Fruit fly (Drosophila melanogaster): ENCODE results near the gene CG17294.

CG17294 gene

dm6 chr2L:8384985-8385519 lies 8.2 kb downstream of the CG17294 start:
- TF ChIP-seq CTCF (optimal IDR thresholded peaks at IDR 0.05), result no peak
- TF ChIP-seq CG8478 (optimal IDR thresholded peaks at IDR 0.05), result no peak

dm6 chr2L:8385849-8386248 lies 9.0 kb downstream of the CG17294 start:
- TF ChIP-seq CTCF (optimal IDR thresholded peaks at IDR 0.05) (no peak), CG8478 (optimal IDR thresholded peaks at IDR 0.05) (no peak)

dm6 chr2L:8389231-8389630 lies 12.4 kb downstream of the CG17294 start, which contains the start of gene CG42819:
TSS of gene CG42819 (minus strand) at chr2L:8389331.
- TF ChIP-seq CTCF (optimal IDR thresholded peaks at IDR 0.05) (no peak), CG8478 (optimal IDR thresholded peaks at IDR 0.05) (no peak)

dm6 chr2L:8392298-8392697 lies 15.5 kb downstream of the CG17294 start, which contains the start of gene CG42820:
TSS of gene CG42820 (minus strand) at chr2L:8392398.
- no peak for TF ChIP-seq CG8478 (optimal IDR thresholded peaks at IDR 0.05)
- TF ChIP-seq CTCF (optimal IDR thresholded peaks at IDR 0.05), result no peak

dm6 chr2L:8393122-8393521 lies 16.3 kb downstream of the CG17294 start, which contains the start of gene Acp29AB:
TSS of gene Acp29AB (minus strand) at chr2L:8393222.
- TF ChIP-seq CTCF (optimal IDR thresholded peaks at IDR 0.05), result no peak
- TF ChIP-seq CG8478 (optimal IDR thresholded peaks at IDR 0.05), result no peak

dm6 chr2L:8394180-8394579 lies 17.3 kb downstream of the CG17294 start, which contains the start of gene lectin-29Ca:
TSS of gene lectin-29Ca (minus strand) at chr2L:8394280.
- TF ChIP-seq CG8478 (optimal IDR thresholded peaks at IDR 0.05), result no peak
- TF ChIP-seq CTCF (optimal IDR thresholded peaks at IDR 0.05), result no peak

- TF ChIP-seq CTCF (optimal IDR thresholded peaks at IDR 0.05) (no peak), CG8478 (optimal IDR thresholded peaks at IDR 0.05) (no peak)
Observed at dm6 chr2L:8394840-8395239, 18.0 kb downstream of the CG17294 start, which contains the start of gene Peritrophin-15b. TSS of gene Peritrophin-15b (minus strand) at chr2L:8394940.

DNA sequence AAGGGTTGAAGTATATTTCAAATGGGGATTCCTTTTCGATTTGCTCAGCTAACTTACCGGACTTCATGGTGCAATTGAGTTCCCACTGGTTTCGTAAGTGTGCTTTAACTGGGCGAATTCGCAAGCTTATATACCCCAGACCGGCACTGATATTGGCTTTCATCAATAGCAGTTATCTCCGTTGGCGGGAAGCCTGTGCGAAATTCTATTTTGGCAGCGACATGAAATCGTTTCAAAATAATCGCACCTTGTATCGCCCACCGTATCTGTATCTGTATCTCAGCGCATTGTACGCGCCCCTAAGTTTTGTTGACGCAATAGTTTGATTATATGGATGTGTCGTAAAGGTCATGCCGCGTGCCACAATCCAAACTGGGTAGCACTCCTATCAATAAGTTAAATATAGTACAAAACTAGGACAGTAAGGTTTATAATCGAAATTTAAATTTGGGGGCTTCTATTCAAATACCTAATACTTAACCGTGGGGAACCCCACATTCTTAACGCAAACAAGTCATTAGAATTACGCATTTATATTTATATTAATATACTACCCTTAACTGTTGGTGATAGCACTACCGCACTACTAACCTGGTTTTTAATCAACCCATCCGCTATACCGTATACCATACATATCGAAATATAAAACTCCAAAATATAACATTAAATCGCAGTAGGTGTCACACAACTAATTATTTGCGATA lies 19.3 kb downstream of the CG17294 start, which contains the start of the genes Peritrophin-15a and CG13385:
Gene Peritrophin-15a (minus strand): TSS at position 101 of the 704 bp plus-strand sequence.
Gene CG13385 (plus strand): TSS at position 654 of the 704 bp plus-strand sequence.
- no peak for TF ChIP-seq CG8478 (optimal IDR thresholded peaks at IDR 0.05)
- TF ChIP-seq CTCF (optimal IDR thresholded peaks at IDR 0.05), result no peak

dm6 chr2L:8398721-8399120 lies 21.9 kb downstream of the CG17294 start, which contains the start of gene CG13386:
TSS of gene CG13386 (plus strand) at chr2L:8399021.
- TF ChIP-seq CTCF (optimal IDR thresholded peaks at IDR 0.05) (no peak), CG8478 (optimal IDR thresholded peaks at IDR 0.05) (no peak)

- TF ChIP-seq CTCF (optimal IDR thresholded peaks at IDR 0.05) (no peak), CG8478 (optimal IDR thresholded peaks at IDR 0.05) (no peak)
Observed at dm6 chr2L:8399863-8400598, 23.2 kb downstream of the CG17294 start, which contains the start of gene CG31898. TSS of gene CG31898 (plus strand) at chr2L:8400421.

DNA sequence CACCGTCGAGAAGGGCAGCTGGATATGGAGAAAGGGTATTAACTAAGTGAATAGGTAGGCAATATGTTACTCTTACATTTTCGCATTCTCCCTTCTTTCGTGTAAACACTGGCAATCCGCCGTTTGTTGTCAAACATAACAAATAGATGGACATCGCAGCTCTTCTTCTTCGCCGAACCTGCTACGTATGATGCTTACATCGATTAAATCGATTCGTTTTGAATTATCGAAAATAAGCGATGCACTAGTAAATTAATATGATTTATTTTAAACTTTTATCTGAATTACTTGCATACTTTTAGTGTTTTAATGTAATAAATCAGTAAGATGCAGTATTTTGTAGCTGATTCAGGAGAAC lies 26.1 kb downstream of the CG17294 start, which contains the start of gene fy:
Gene fy (minus strand): TSS at position 353 of the 358 bp plus-strand sequence.
- TF ChIP-seq CG8478 (optimal IDR thresholded peaks at IDR 0.05), result no peak
- no peak for TF ChIP-seq CTCF (optimal IDR thresholded peaks at IDR 0.05)

DNA sequence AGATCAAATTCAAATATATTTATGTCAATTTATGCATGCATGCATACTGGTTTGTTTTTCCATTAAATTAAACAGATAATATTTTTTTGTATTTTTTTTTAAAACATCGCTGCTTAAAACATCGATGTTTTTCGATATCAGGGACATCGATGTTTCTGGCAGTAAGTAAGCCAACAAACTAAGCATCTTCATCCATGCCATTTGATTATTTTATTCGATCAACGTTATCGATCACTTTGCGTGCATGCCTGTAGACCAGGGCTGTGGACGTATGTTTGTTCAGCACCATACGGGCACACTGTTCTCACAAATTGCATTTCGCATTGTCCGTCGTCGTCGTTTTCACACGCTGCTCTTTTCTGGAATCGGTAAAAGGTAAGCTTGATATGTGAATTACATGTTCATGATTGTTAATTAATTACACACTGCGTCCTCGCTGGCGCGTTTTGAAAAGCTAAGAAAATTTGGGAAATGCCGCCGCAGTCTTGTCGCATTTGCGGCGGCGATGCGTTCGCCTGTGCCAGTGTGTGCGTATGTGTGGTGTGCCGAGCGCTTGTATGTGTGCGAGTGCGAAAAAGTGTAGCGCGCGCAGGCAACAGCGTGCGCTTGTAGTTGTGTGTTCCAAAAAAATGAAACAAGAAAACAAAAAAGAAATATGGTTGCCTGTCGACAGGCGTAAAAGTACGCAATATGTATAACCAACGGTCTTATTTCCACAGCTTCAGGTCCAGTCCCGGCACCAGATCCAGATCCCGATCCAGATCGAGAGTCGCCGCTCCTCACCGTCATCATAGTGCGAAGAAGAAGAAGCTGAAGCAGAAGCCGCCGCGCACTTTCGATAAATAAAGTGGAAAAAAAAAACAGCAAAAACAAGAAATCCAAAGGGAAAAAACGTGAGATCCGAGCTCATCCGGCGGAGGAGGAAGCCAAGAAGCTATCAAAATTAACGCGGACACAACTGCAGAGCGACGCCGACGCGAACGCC lies 26.7 kb downstream of the CG17294 start, which contains the start of gene emb:
Gene emb (plus strand): TSS at position 288 of the 985 bp plus-strand sequence.
- TF ChIP-seq CG8478 (optimal IDR thresholded peaks at IDR 0.05) (no peak), CTCF (optimal IDR thresholded peaks at IDR 0.05) (peak; percentile 8 to 46)

dm6 chr2L:8411530-8411929 lies 34.7 kb downstream of the CG17294 start, which contains the start of gene Naglu:
TSS of gene Naglu (minus strand) at chr2L:8411868.
- TF ChIP-seq CTCF (optimal IDR thresholded peaks at IDR 0.05), result no peak
- no peak for TF ChIP-seq CG8478 (optimal IDR thresholded peaks at IDR 0.05)

All from S2 (cell line).